Worm (Caenorhabditis elegans) whole organism, late embryonic: ENCODE data around the gene nac-2.

Experiments
- ahr-1 ChIP-seq: sonication (generic microtip); optimal IDR thresholded peaks from 2 replicates; lab custom pipeline; 2016; ENCODE audit warnings: missing genetic modification characterization, missing compliant biosample characterization
- ceh-22 ChIP-seq: sonication (generic microtip); optimal IDR thresholded peaks from 2 replicates; lab custom pipeline; 2017; ENCODE audit warnings: missing biosample characterization, missing genetic modification characterization
- ceh-45 ChIP-seq: fragments of 200-800 bp; sonication (Bioruptor generic); IDR thresholded peaks from 2 replicates; pipeline ENCODE4 v1.3.6; 2022; ENCODE audit warnings: missing genetic modification reagents, missing genetic modification characterization, missing compliant biosample characterization
- dve-1 ChIP-seq: sonication (generic microtip); optimal IDR thresholded peaks from 2 replicates; lab custom pipeline; 2017; ENCODE audit warnings: antibody characterized with exemption, mild to moderate bottlenecking, missing genetic modification characterization, missing compliant biosample characterization
- elt-2 ChIP-seq: sonication (generic microtip); optimal IDR thresholded peaks from 2 replicates; lab custom pipeline; 2016; ENCODE audit warnings: missing genetic modification reagents, missing genetic modification characterization, missing compliant biosample characterization
- ets-4 ChIP-seq: sonication (generic microtip); optimal IDR thresholded peaks from 2 replicates; lab custom pipeline; 2016; ENCODE audit warnings: missing genetic modification characterization, missing compliant biosample characterization
- hlh-30 ChIP-seq: sonication (generic microtip); optimal IDR thresholded peaks from 2 replicates; lab custom pipeline; 2017; ENCODE audit warnings: antibody characterized with exemption, missing genetic modification characterization, missing compliant biosample characterization; ENCODE audit not compliant: insufficient read depth
- lin-11 ChIP-seq: fragments of 200-800 bp; sonication (Bioruptor generic); optimal IDR thresholded peaks from 2 replicates; lab custom pipeline; 2018; ENCODE audit warnings: mild to moderate bottlenecking, missing genetic modification characterization, missing compliant biosample characterization
- pag-3 ChIP-seq: sonication (generic microtip); optimal IDR thresholded peaks from 2 replicates; lab custom pipeline; 2016; ENCODE audit warnings: missing compliant biosample characterization, missing genetic modification characterization, borderline replicate concordance
- sox-2 ChIP-seq: fragments of 200-800 bp; sonication (Bioruptor generic); IDR thresholded peaks from 2 replicates; pipeline ENCODE4 v1.3.6; 2022; ENCODE audit warnings: missing genetic modification reagents, missing genetic modification characterization, missing compliant biosample characterization
- tbx-7 ChIP-seq: sonication (generic microtip); optimal IDR thresholded peaks from 2 replicates; lab custom pipeline; 2016; ENCODE audit warnings: missing genotype, missing genetic modification characterization, missing compliant biosample characterization

- TF ChIP-seq hlh-30 (tag; lab: Kevin White, UChicago) (no peak), lin-11 (tag; lab: Kevin White, UChicago) (no peak), ceh-45 (GFP tag; lab: Robert Waterston, UW) (no peak), pag-3 (tag; lab: Kevin White, UChicago) (no peak), elt-2 (tag; lab: Kevin White, UChicago) (no peak), sox-2 (no peak), ets-4 (tag; lab: Kevin White, UChicago) (no peak), dve-1 (tag; lab: Kevin White, UChicago) (no peak), ahr-1 (tag; lab: Kevin White, UChicago) (no peak), ceh-22 (tag; lab: Kevin White, UChicago) (no peak), tbx-7 (tag; lab: Kevin White, UChicago) (no peak)
These were observed 8.1 kb downstream of the nac-2 start for ce11 chrIII:9035037-9035436.
